Fruit fly (Drosophila melanogaster): ENCODE data around the gene CG5885.

Gene CG5885

dm6 chr2L:9915011-9915850 lies 2.9 kb downstream of the CG5885 start, which contains the start of gene yip2 (continued):
- TF ChIP-seq al (GFP tag; IDR thresholded peaks at IDR 0.05) (no peak; the same call in 1 of the 2 replicates), slbo (GFP tag; IDR thresholded peaks at IDR 0.05) (peak; percentile 75), Dek (tag; optimal IDR thresholded peaks at IDR 0.05) (peak; percentile 75), Jarid2 (GFP tag; optimal IDR thresholded peaks at IDR 0.05) (peak; percentile 48), br (optimal IDR thresholded peaks at IDR 0.05) (no peak), CG6854 (GFP tag; optimal IDR thresholded peaks at IDR 0.05) (peak; percentile 57), Sox102F (GFP tag; optimal IDR thresholded peaks at IDR 0.05) (peak; percentile 74), Hr39 (optimal IDR thresholded peaks at IDR 0.05) (no peak), Six4 (GFP tag; optimal IDR thresholded peaks at IDR 0.05) (no peak), TFAM (GFP tag; optimal IDR thresholded peaks at IDR 0.05) (no peak), CG9727 (GFP tag; optimal IDR thresholded peaks at IDR 0.05) (peak; percentile 39), CG34224 (GFP tag; IDR thresholded peaks at IDR 0.05; ENCODE audit: partially characterized antibody) (no peak), CG8359 (GFP tag; optimal IDR thresholded peaks at IDR 0.05; ENCODE audit: borderline replicate concordance) (no peak), CG4707 (GFP tag; optimal IDR thresholded peaks at IDR 0.05) (peak; percentile 59), CG12219 (GFP tag; optimal IDR thresholded peaks at IDR 0.05) (peak; percentile 57), kah (GFP tag; optimal IDR thresholded peaks at IDR 0.05) (peak; percentile 86), tgo (GFP tag; IDR thresholded peaks at IDR 0.05) (peak; percentile 75), CG3847 (GFP tag; IDR thresholded peaks at IDR 0.05) (peak; percentile 42; the same call in 1 of the 2 replicates), HHEX (GFP tag; optimal IDR thresholded peaks at IDR 0.05) (peak; percentile 43), Antp (GFP tag; optimal IDR thresholded peaks at IDR 0.05) (peak; percentile 55), CG2199 (GFP tag; IDR thresholded peaks at IDR 0.05) (no peak), ab (GFP tag; optimal IDR thresholded peaks at IDR 0.05) (no peak), CG1792 (GFP tag; optimal IDR thresholded peaks at IDR 0.05) (peak; percentile 48), sim (GFP tag; IDR thresholded peaks at IDR 0.05) (no peak)

dm6 chr2L:9912570-9913260 lies 5.4 kb downstream of the CG5885 start, which contains the start of the genes Etl1 and Srp54:
TSS of gene Etl1 (minus strand) at chr2L:9912608.
TSS of gene Srp54 (plus strand) at chr2L:9912911.
- TF ChIP-seq MESR4 (GFP tag; optimal IDR thresholded peaks at IDR 0.05) (peak; percentile 88), CG12942 (GFP tag; optimal IDR thresholded peaks at IDR 0.05) (no peak), stc (GFP tag; IDR thresholded peaks at IDR 0.05) (no peak), CG34422 (GFP tag; IDR thresholded peaks at IDR 0.05) (0 out of 3 replicates have a peak, but pooled peaks have one; percentile 25), CG30020 (tag; optimal IDR thresholded peaks at IDR 0.05) (peak; percentile 56), CHES-1-like (GFP tag; optimal IDR thresholded peaks at IDR 0.05) (no peak), ind (GFP tag; optimal IDR thresholded peaks at IDR 0.05) (no peak), Eip74EF (GFP tag; optimal IDR thresholded peaks at IDR 0.05) (no peak), CG9932 (GFP tag; IDR thresholded peaks at IDR 0.05) (peak; percentile 29; the same call in 1 of the 2 replicates), Pdp1 (GFP tag; optimal IDR thresholded peaks at IDR 0.05) (peak in 1 of 2 experiments; percentile 37), stwl (tag; optimal IDR thresholded peaks at IDR 0.05) (peak; percentile 71), Rfx (GFP tag; IDR thresholded peaks at IDR 0.05) (0 out of 2 replicates have a peak, but pooled peaks have one; percentile 26), CoRest (tag; optimal IDR thresholded peaks at IDR 0.05) (peak; percentile 44), ERR (GFP tag; optimal IDR thresholded peaks at IDR 0.05) (no peak), Ada2b (GFP tag; IDR thresholded peaks at IDR 0.05) (no peak), gt (GFP tag; IDR thresholded peaks at IDR 0.05) (no peak), CG14710 (tag; optimal IDR thresholded peaks at IDR 0.05) (peak; percentile 72), E2f2 (GFP tag; IDR thresholded peaks at IDR 0.05) (peak; percentile 84), zf30C (GFP tag; optimal IDR thresholded peaks at IDR 0.05) (no peak), pzg (GFP tag; optimal IDR thresholded peaks at IDR 0.05) (peak; percentile 43), gcm (GFP tag; optimal IDR thresholded peaks at IDR 0.05) (peak; percentile 13), CG15269 (tag; optimal IDR thresholded peaks at IDR 0.05) (no peak), fd64A (GFP tag; optimal IDR thresholded peaks at IDR 0.05) (no peak), Myb (GFP tag; optimal IDR thresholded peaks at IDR 0.05) (peak; percentile 6)
